Worm (Caenorhabditis elegans) whole organism, L4 larva: ENCODE results near the gene oac-14.

Experiments
- D1046.2 ChIP-seq: fragments of 200-800 bp; sonication (Bioruptor generic); IDR thresholded peaks from 2 replicates; pipeline ENCODE4 v1.3.6; 2022; ENCODE audit warnings: missing genetic modification characterization, missing compliant biosample characterization
- F26F4.8 ChIP-seq: fragments of 200-800 bp; sonication (Bioruptor generic); conservative IDR thresholded peaks from 2 replicates; pipeline ENCODE4 v1.3.6; 2022; ENCODE audit warnings: missing genetic modification characterization, missing compliant biosample characterization
- F49E8.2 ChIP-seq: sonication (generic microtip); optimal IDR thresholded peaks from 2 replicates; lab custom pipeline; 2016; ENCODE audit warnings: missing compliant biosample characterization, mild to moderate bottlenecking, missing genetic modification characterization, borderline replicate concordance
- T20F7.1 ChIP-seq: fragments of 200-800 bp; sonication (Bioruptor generic); optimal IDR thresholded peaks from 2 replicates; lab custom pipeline; 2018; ENCODE audit warnings: mild to moderate bottlenecking, missing genetic modification characterization, missing compliant biosample characterization
- T26A8.4 ChIP-seq: fragments of 200-800 bp; sonication (Bioruptor generic); IDR thresholded peaks from 2 replicates; pipeline ENCODE4 v1.3.6; 2022; ENCODE audit warnings: missing genetic modification characterization, missing compliant biosample characterization
- Y5F2A.4 ChIP-seq: fragments of 200-800 bp; sonication (Bioruptor generic); optimal IDR thresholded peaks from 2 replicates; lab custom pipeline; 2018; ENCODE audit warnings: mild to moderate bottlenecking, missing genetic modification characterization, missing compliant biosample characterization
- aha-1 ChIP-seq: fragments of 150-350 bp; peaks from one replicate; lab custom pipeline; 2014; ENCODE audit warnings: missing biosample characterization, missing genetic modification characterization
- ceh-20 ChIP-seq: fragments of 200-800 bp; sonication (Bioruptor generic); IDR thresholded peaks from 2 replicates; pipeline ENCODE4 v1.3.6; 2022; ENCODE audit warnings: missing genetic modification reagents, missing genetic modification characterization, missing compliant biosample characterization
- ceh-62 ChIP-seq: sonication (generic microtip); optimal IDR thresholded peaks from 2 replicates; lab custom pipeline; 2017; ENCODE audit warnings: missing biosample characterization, missing genetic modification characterization
- ces-1 ChIP-seq: fragments of 150-350 bp; sonication (generic microtip); optimal IDR thresholded peaks from 4 replicates; lab custom pipeline; 2014; ENCODE audit warnings: missing biosample characterization, missing genetic modification reagents, missing genetic modification characterization
- cey-2 ChIP-seq: sonication (generic microtip); optimal IDR thresholded peaks from 3 replicates; lab custom pipeline; 2017; ENCODE audit warnings: missing genetic modification characterization, mild to moderate bottlenecking, missing compliant biosample characterization, antibody characterized with exemption, borderline replicate concordance; ENCODE audit not compliant: insufficient read depth
- dmd-8 ChIP-seq: fragments of 200-800 bp; sonication (Bioruptor generic); IDR thresholded peaks from 2 replicates; pipeline ENCODE4 v1.3.6; 2022; ENCODE audit warnings: missing genetic modification characterization, missing compliant biosample characterization
- duxl-1 ChIP-seq: sonication (generic microtip); optimal IDR thresholded peaks from 2 replicates; lab custom pipeline; 2016; ENCODE audit warnings: mild to moderate bottlenecking, missing genetic modification characterization, moderate library complexity, missing compliant biosample characterization; ENCODE audit not compliant: poor library complexity
- dve-1 ChIP-seq: sonication (generic microtip); optimal IDR thresholded peaks from 2 replicates; lab custom pipeline; 2017; ENCODE audit warnings: antibody characterized with exemption, mild to moderate bottlenecking, missing genetic modification characterization, missing compliant biosample characterization; ENCODE audit not compliant: insufficient read depth
- fkh-10 ChIP-seq: fragments of 150-350 bp; optimal IDR thresholded peaks from 2 replicates; lab custom pipeline; 2014; ENCODE audit warnings: missing biosample characterization, missing genetic modification reagents, missing genetic modification characterization
- hif-1 ChIP-seq, 2 experiments: sonication (generic microtip); optimal IDR thresholded peaks; 2 replicates each; lab custom pipeline; 2016 to 2017; ENCODE audit warnings: missing compliant biosample characterization in 2 of 2, missing genetic modification characterization in 2 of 2, missing genetic modification reagents in 2 of 2, missing genotype in 2 of 2, mild to moderate bottlenecking in 1 of 2
- hlh-30 ChIP-seq: sonication (generic microtip); optimal IDR thresholded peaks from 2 replicates; lab custom pipeline; 2017; ENCODE audit warnings: antibody characterized with exemption, mild to moderate bottlenecking, missing genetic modification characterization, missing compliant biosample characterization; ENCODE audit not compliant: insufficient read depth
- hmg-1.1 ChIP-seq: fragments of 200-800 bp; sonication (Bioruptor generic); IDR thresholded peaks from 2 replicates; pipeline ENCODE4 v1.3.6; 2022; ENCODE audit warnings: missing genetic modification reagents, missing genetic modification characterization, missing compliant biosample characterization
- madf-9 ChIP-seq: fragments of 200-800 bp; sonication (Bioruptor generic); conservative IDR thresholded peaks from 2 replicates; pipeline ENCODE4 v1.3.6; 2022; ENCODE audit warnings: missing genetic modification reagents, missing genetic modification characterization, missing compliant biosample characterization
- mdl-1 ChIP-seq, 2 experiments: fragments of 150-350 bp in 1 of 2; sonication (generic microtip) in 1 of 2; optimal IDR thresholded peaks; 2 replicates each; lab custom pipeline; 2014 to 2017; ENCODE audit warnings: missing biosample characterization in 2 of 2, missing genetic modification characterization in 2 of 2
- mdt-29 ChIP-seq: fragments of 200-800 bp; sonication (Bioruptor generic); IDR thresholded peaks from 2 replicates; pipeline ENCODE4 v1.3.6; 2022; ENCODE audit warnings: missing genetic modification reagents, missing genetic modification characterization, missing compliant biosample characterization
- mep-1 ChIP-seq: fragments of 150-350 bp; sonication (generic microtip); optimal IDR thresholded peaks from 3 replicates; lab custom pipeline; 2014; ENCODE audit warnings: missing biosample characterization, missing genetic modification characterization
- mes-2 ChIP-seq: sonication (generic microtip); optimal IDR thresholded peaks from 2 replicates; lab custom pipeline; 2016; ENCODE audit warnings: missing genotype, mild to moderate bottlenecking, missing genetic modification characterization, missing compliant biosample characterization; ENCODE audit not compliant: poor library complexity, severe bottlenecking
- nhr-102 ChIP-seq: sonication (generic microtip); optimal IDR thresholded peaks from 2 replicates; lab custom pipeline; 2016; ENCODE audit warnings: mild to moderate bottlenecking, missing genetic modification characterization, moderate library complexity, missing compliant biosample characterization
- nhr-25 ChIP-seq: sonication (generic microtip); optimal IDR thresholded peaks from 2 replicates; lab custom pipeline; 2017; ENCODE audit warnings: missing genetic modification characterization, mild to moderate bottlenecking, missing compliant biosample characterization, antibody characterized with exemption, moderate library complexity, borderline replicate concordance; ENCODE audit not compliant: insufficient read depth
- nhr-28 ChIP-seq: fragments of 150-350 bp; optimal IDR thresholded peaks from 2 replicates; lab custom pipeline; 2014; ENCODE audit warnings: missing biosample characterization, missing genetic modification characterization
- nhr-42 ChIP-seq: fragments of 200-800 bp; sonication (Bioruptor generic); IDR thresholded peaks from 2 replicates; pipeline ENCODE4 v1.3.6; 2022; ENCODE audit warnings: missing genetic modification characterization, missing compliant biosample characterization
- nhr-6 ChIP-seq: fragments of 150-350 bp; optimal IDR thresholded peaks from 2 replicates; lab custom pipeline; 2014; ENCODE audit warnings: missing biosample characterization, missing genetic modification characterization
- nhr-76 ChIP-seq: fragments of 150-350 bp; optimal IDR thresholded peaks from 2 replicates; lab custom pipeline; 2014; ENCODE audit warnings: missing biosample characterization, missing genetic modification characterization
- nhr-77 ChIP-seq: fragments of 150-350 bp; optimal IDR thresholded peaks from 2 replicates; lab custom pipeline; 2014; ENCODE audit warnings: missing biosample characterization, missing genetic modification characterization
- pha-4 ChIP-seq, 2 experiments: fragments of 150-350 bp in 1 of 2; fragments of 200-800 bp in 1 of 2; sonication (Bioruptor generic) in 1 of 2; IDR thresholded peaks in 1 of 2; optimal IDR thresholded peaks in 1 of 2; 2 replicates each; pipeline versions ENCODE4 v1.3.6 to Lab custom; 2014 to 2022; ENCODE audit warnings: missing genetic modification characterization in 2 of 2, missing genetic modification reagents in 2 of 2, missing biosample characterization in 1 of 2, missing compliant biosample characterization in 1 of 2
- skn-1 ChIP-seq: fragments of 150-350 bp; optimal IDR thresholded peaks from 2 replicates; lab custom pipeline; 2014; ENCODE audit warnings: missing biosample characterization, missing genetic modification characterization
- snpc-4 ChIP-seq: fragments of 150-350 bp; optimal IDR thresholded peaks from 2 replicates; lab custom pipeline; 2014; ENCODE audit warnings: missing biosample characterization, missing genetic modification characterization
- spr-3 ChIP-seq: fragments of 200-800 bp; sonication (Bioruptor generic); optimal IDR thresholded peaks from 2 replicates; lab custom pipeline; 2018; ENCODE audit warnings: mild to moderate bottlenecking, missing genetic modification characterization, missing compliant biosample characterization
- unc-62 ChIP-seq, 3 experiments: fragments of 150-350 bp in 1 of 3; sonication (generic microtip); optimal IDR thresholded peaks in 2 of 3; peaks in 1 of 3; 1 replicate in 1 of 3; 2 replicates in 2 of 3; lab custom pipeline; 2014 to 2017; ENCODE audit warnings: missing biosample characterization in 3 of 3, missing genetic modification characterization in 3 of 3, missing genetic modification reagents in 3 of 3, missing genotype in 1 of 3
- zfp-2 ChIP-seq: sonication (generic microtip); optimal IDR thresholded peaks from 2 replicates; lab custom pipeline; 2016; ENCODE audit warnings: mild to moderate bottlenecking, missing genetic modification characterization, missing compliant biosample characterization

The oac-14 gene

DNA sequence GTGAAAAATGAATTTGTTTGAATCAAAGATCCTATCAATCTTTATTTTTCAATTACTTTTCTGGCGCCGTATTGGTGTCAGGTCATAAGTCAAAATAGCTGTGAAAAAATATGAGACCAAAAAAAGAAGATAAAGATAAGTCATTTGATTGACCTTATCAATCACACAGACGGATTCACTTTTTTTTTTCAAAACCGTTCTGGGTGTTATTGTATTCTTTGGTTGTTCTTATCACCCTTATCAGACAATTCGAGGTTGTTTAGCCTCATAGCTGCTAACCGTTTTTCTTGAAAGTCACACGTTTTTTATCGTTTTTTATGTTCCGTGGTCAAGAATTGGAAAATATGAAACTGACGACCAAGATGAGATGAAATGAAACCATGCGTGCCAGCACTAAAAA is 26.7 kb upstream of the oac-14 start (continued):
- TF ChIP-seq F49E8.2 (tag; lab: Kevin White, UChicago) (no peak), hlh-30 (tag; lab: Kevin White, UChicago) (peak; percentile 41)

DNA sequence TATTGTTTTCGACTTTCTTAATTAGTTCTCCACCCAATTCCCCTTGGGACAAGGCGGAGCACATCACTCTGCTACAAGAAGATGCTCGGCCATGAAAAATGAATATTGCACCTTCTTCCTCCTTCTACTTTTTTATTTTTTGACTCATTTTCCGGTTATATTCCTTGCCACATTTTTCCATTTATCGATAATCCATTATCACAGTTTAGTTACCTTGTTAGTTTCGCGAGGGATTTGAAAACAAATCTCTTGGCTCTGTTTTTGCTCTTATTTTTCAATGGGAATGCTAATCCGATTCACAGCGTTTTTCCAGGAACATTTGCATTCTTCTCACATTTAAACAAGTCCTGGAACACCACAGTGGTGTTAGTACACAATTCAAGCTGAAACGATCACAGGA is 25.2 kb upstream of the oac-14 start, which contains the start of gene rnp-9:
Gene rnp-9 (plus strand): TSS at position 301 of the 400 bp plus-strand sequence.
- no peak for TF ChIP-seq spr-3 (GFP tag; lab: Kevin White, UChicago)
- no peak for TF ChIP-seq dmd-8 (GFP tag; lab: Robert Waterston, UW)
- no peak for TF ChIP-seq madf-9 (GFP tag; lab: Robert Waterston, UW)
- no peak for TF ChIP-seq nhr-28 (tag; lab: Kevin White, UChicago)
- TF ChIP-seq Y5F2A.4 (GFP tag; lab: Kevin White, UChicago) = no peak
- TF ChIP-seq fkh-10 = no peak
- no peak for TF ChIP-seq nhr-76 (tag; lab: Kevin White, UChicago)
- no peak for TF ChIP-seq snpc-4 (tag; lab: Kevin White, UChicago)
- TF ChIP-seq nhr-102 (tag; lab: Kevin White, UChicago) = no peak
- TF ChIP-seq zfp-2 (tag; lab: Kevin White, UChicago) = no peak
- no peak for TF ChIP-seq ceh-62 (tag; lab: Kevin White, UChicago)
- no peak for TF ChIP-seq ces-1 (GFP tag; lab: Kevin White, UChicago)
- TF ChIP-seq, all 104 proteins: peak for 0

- TF ChIP-seq ces-1 (GFP tag; lab: Kevin White, UChicago) = peak; percentile 11
- TF ChIP-seq aha-1 (tag; lab: Kevin White, UChicago) = peak; percentile 27
- no peak for TF ChIP-seq hlh-30 (tag; lab: Kevin White, UChicago)
- TF ChIP-seq fkh-10 = peak; percentile 57
- no peak for TF ChIP-seq spr-3 (GFP tag; lab: Kevin White, UChicago)
- TF ChIP-seq skn-1 = no peak
- no peak for TF ChIP-seq nhr-6 (tag; lab: Kevin White, UChicago)
Observed at ce11 chrX:10163212-10163611, 21.4 kb upstream of the oac-14 start.

ce11 chrX:10162476-10162875 is 20.7 kb upstream of the oac-14 start:
- TF ChIP-seq ces-1 (GFP tag; lab: Kevin White, UChicago) = peak; percentile 28
- peak in 1 of 2 experiments; percentile 54 for TF ChIP-seq unc-62 (GFP tag; optimal IDR thresholded peaks at IDR 0.05 in 1 of 2; lab: Kevin White, UChicago)
- no peak for TF ChIP-seq unc-62 (tag; optimal IDR thresholded peaks at IDR 0.05; lab: Kevin White, UChicago)
- TF ChIP-seq fkh-10 = peak; percentile 43
- no peak for TF ChIP-seq T20F7.1 (GFP tag; lab: Kevin White, UChicago)
- TF ChIP-seq, all 104 proteins: peak for 3

- TF ChIP-seq mdt-29 (GFP tag; lab: Robert Waterston, UW) = no peak
- peak in 1 of 2 experiments; percentile 94 for TF ChIP-seq unc-62 (GFP tag; optimal IDR thresholded peaks at IDR 0.05 in 1 of 2; lab: Kevin White, UChicago)
- no peak for TF ChIP-seq unc-62 (tag; optimal IDR thresholded peaks at IDR 0.05; lab: Kevin White, UChicago)
Observed at ce11 chrX:10160097-10160677, 18.4 kb upstream of the oac-14 start, which contains the start of gene F09B9.4. Gene F09B9.4, plus strand, starts transcription at chrX:10160627.

DNA sequence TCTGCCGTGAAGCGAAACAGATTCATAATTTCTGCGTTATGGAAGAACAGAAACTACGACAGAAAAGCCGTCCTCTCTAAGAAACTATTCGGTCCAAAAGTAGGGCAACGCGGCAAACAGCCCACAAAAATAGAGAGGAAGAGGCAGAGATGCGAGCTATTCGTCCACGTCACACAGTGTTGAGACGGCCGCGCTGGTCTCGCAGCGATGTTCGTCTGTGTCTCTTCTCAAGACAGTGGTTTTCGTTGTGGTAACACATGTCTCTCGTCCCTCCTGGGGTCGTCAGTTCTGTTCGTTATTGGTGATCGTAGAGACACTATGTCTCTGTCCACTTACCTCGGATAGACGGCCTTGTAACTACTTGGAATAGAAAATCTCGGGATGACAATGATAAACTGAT is 16.9 kb upstream of the oac-14 start, which contains the start of gene erd-2.1:
Gene erd-2.1 (minus strand): TSS at position 114 of the 400 bp plus-strand sequence.
- TF ChIP-seq nhr-77 = peak; percentile 49
- TF ChIP-seq mdl-1 (tag; optimal IDR thresholded peaks at IDR 0.05; lab: Kevin White, UChicago) = peak in 1 of 2 experiments; percentile 70
- peak in 1 of 2 experiments; percentile 32 for TF ChIP-seq hif-1 (tag; optimal IDR thresholded peaks at IDR 0.05; lab: Kevin White, UChicago)
- TF ChIP-seq nhr-42 (GFP tag; lab: Robert Waterston, UW) = no peak
- no peak for TF ChIP-seq nhr-25 (tag; lab: Kevin White, UChicago)
- peak; percentile 48; the same call in 1 of the 2 replicates for TF ChIP-seq T26A8.4
- TF ChIP-seq cey-2 = no peak
- peak; percentile 83 for TF ChIP-seq mes-2 (tag; lab: Kevin White, UChicago)
- TF ChIP-seq F26F4.8 (GFP tag; lab: Robert Waterston, UW) = no peak
- 0 out of 2 replicates have a peak, but pooled peaks have one; percentile 34 for TF ChIP-seq ceh-20 (GFP tag; lab: Robert Waterston, UW)
- peak; percentile 77 for TF ChIP-seq mep-1 (tag; lab: Kevin White, UChicago)
- TF ChIP-seq dmd-8 (GFP tag; lab: Robert Waterston, UW) = no peak
- peak; percentile 77 for TF ChIP-seq hmg-1.1
- peak; percentile 82 for TF ChIP-seq dve-1
- no peak for TF ChIP-seq pha-4 (GFP tag; IDR thresholded peaks at IDR 0.05; lab: Robert Waterston, UW)
- TF ChIP-seq pha-4 (tag; optimal IDR thresholded peaks at IDR 0.05; lab: Kevin White, UChicago) = no peak
- peak; percentile 97 for TF ChIP-seq aha-1 (tag; lab: Kevin White, UChicago)
- TF ChIP-seq D1046.2 = no peak
- peak; percentile 16 for TF ChIP-seq duxl-1 (tag; lab: Kevin White, UChicago)
